Fruit fly (Drosophila melanogaster) whole organism, wandering third instar larva: ENCODE data around the gene CG6712.

Source experiments
- Rel ChIP-seq, 2 experiments: fragments of 200-800 bp; sonication (Bioruptor generic) in 1 of 2; optimal IDR thresholded peaks; 2 replicates in 1 of 2; 3 replicates in 1 of 2; lab custom pipeline; 2016 to 2019; ENCODE audit warnings: mild to moderate bottlenecking in 2 of 2, missing biosample characterization in 2 of 2, missing genetic modification characterization in 2 of 2, moderate library complexity in 1 of 2
- Vsx2 ChIP-seq: fragments of 200-300, 225-300 bp; sonication (Bioruptor generic); optimal IDR thresholded peaks from 2 replicates; lab custom pipeline; 2018; ENCODE audit warnings: missing biosample characterization, missing genetic modification characterization; ENCODE audit not compliant: partially characterized antibody
- dsf ChIP-seq: sonication (Bioruptor generic); optimal IDR thresholded peaks from 2 replicates; lab custom pipeline; 2016; ENCODE audit warnings: missing biosample characterization, missing genetic modification characterization, borderline replicate concordance
- lola ChIP-seq: fragments of >200 bp; optimal IDR thresholded peaks from 2 replicates; lab custom pipeline; 2017; ENCODE audit warnings: missing biosample characterization, missing genetic modification characterization
- psq ChIP-seq: fragments of 200-800 bp; sonication (Bioruptor generic); optimal IDR thresholded peaks from 3 replicates; lab custom pipeline; 2017; ENCODE audit warnings: missing biosample characterization, mild to moderate bottlenecking, missing genetic modification characterization, moderate library complexity

Gene CG6712

dm6 chr2L:12045941-12046855 is 50.1 kb downstream of the CG6712 start, which contains the start of gene CG6770 (continued):
- peak; percentile 54 for TF ChIP-seq dsf (GFP tag; lab: Kevin White, UChicago)
- TF ChIP-seq, all 38 proteins: peak for 26

DNA sequence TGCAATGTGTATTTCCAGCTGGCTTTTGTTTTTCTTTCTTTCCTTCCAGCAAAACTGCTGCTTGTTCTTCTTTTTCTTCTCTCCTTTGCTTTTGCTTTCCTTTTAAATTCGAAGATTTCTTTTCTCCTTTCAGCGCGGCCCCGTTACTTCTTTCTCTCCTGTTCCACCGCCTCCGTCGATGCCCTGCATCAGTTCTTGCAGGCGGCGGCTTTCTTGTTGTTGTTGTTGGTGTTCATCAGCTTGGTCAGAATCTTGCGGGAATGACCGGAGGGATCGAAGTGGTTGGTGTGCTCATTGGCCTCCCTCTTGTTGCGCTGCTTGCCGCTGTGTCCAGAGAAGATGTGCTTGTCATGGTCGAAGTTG is 50.8 kb downstream of the CG6712 start:
- TF ChIP-seq Rel (GFP tag; optimal IDR thresholded peaks at IDR 0.05; lab: Kevin White, UChicago), result no peak
- TF ChIP-seq Rel (tag; optimal IDR thresholded peaks at IDR 0.05; lab: Kevin White, UChicago), result no peak
- TF ChIP-seq psq (GFP tag; lab: Kevin White, UChicago), result peak; percentile 95
- TF ChIP-seq lola (GFP tag; lab: Kevin White, UChicago), result peak; percentile 59
- peak; percentile 18 for TF ChIP-seq Vsx2 (GFP tag; lab: Kevin White, UChicago)
